Fruit fly (Drosophila melanogaster) S2 (cell line): ENCODE results near the gene CG14969.

ENCODE experiments used
- CG8478 ChIP-seq: fragments of >200 bp; optimal IDR thresholded peaks from 2 replicates; lab custom pipeline; 2018
- CTCF ChIP-seq, 2 experiments: fragments of >200 bp; optimal IDR thresholded peaks; 2 replicates each; lab custom pipeline; 2018

CG14969 gene

DNA sequence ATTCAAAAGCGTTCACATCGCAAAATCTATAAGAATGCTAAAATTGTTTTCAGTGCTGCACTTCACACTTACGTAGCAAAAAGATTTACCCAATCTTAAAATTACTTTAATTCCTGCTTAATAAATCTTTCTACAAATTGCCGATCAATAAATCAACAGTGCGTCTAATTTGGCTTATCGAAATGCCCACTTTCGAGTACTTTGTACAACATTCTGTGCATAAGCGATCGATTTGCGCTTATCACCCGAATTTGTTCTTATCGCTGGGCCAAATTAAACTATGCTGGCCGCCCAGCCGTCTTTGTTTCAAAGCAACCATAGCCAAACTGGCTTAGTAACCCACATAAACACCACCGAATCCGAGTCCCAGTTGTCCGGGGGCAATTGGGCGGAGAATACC lies 28.3 kb downstream of the CG14969 start:
- TF ChIP-seq CG8478 (lab: Kevin White, UChicago) (no peak), CTCF (optimal IDR thresholded peaks at IDR 0.05; lab: Kevin White, UChicago) (no peak)

DNA sequence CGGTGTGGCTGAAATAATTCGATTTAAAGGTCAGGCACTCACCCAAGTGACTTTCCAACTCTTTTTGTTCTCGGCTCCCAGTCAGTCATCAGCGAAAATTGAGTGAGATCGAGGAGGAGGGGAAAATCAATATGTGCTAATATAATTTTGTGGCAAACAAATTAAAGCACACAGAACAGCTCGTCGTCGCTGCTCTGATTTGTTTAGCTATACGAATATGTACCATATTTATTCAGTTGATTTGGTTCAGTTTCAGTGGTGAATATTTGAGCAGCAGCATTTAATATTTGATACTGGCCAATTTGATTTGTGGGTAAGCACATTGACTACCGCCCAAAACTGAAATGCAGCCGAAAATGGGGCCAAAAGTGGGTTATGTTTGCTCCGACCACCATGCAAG lies 29.3 kb downstream of the CG14969 start:
- TF ChIP-seq CG8478 (lab: Kevin White, UChicago) = no peak
- no peak for TF ChIP-seq CTCF (optimal IDR thresholded peaks at IDR 0.05; lab: Kevin White, UChicago)

DNA sequence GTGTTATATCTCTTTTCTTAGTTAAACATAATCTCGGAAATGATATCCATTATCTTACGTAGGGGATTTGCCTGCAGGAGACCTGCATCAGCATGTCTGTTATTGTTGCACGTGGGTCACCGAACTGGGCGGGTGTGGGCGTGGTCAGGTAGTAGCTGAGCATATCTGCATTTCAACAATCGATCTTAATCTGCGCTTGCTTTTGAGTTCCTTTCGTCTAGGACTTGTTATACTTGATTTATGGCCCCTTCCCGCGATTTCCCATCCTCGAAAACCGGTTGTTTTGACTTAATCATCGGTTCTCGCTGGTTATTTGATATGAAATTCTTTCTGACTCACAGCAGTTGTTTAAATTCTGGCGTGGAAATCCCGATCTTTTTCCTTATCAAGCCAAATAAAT lies 30.0 kb downstream of the CG14969 start:
- no peak for TF ChIP-seq CG8478 (lab: Kevin White, UChicago)
- TF ChIP-seq CTCF (optimal IDR thresholded peaks at IDR 0.05; lab: Kevin White, UChicago) = no peak

DNA sequence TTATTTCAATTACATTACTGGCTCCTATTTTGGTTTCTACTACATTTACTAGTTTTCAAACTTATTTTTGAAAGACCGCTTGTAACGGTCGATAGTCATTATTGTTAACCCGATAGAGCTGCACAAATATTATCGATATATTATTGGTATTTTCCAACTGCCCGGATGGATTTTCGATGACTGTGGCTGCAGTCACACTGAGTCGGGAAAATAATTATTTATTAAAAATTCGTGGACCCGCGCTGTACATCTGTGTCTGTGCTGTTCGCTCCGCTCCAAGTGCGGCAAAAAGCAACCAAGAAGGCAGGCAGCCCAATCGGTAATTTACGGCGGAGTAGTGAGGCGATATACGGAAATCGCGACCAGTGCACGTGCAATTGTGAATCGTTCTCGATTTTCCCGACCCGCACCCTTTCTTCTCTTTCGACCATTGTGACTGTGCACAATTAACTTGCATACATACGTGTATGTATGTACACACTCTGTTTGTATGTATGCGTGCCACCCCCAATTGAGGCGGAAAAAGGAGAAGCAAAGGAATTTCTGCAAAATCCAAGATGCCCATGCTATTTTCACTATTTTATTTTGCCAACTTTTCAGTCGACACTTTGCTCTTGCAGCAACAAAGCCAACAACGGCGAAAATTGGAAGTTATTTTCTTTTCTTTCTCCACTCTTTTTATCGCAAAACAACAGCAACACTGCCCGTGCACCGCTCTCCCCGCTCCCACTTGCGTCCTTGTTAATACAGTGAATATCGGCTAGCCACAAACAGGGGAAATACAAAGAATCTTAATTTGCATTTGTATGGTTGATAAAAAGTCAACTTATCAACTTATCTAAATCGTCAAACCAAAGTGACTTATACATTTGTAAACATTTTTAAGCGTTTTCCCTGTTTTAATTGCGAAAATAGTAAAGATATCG lies 31.0 kb downstream of the CG14969 start, which contains the start of gene ZnT63C:
ZnT63C (plus strand) TSS at position 175 of the 926 bp plus-strand sequence.
- TF ChIP-seq CG8478 (lab: Kevin White, UChicago) = no peak
- no peak for TF ChIP-seq CTCF (optimal IDR thresholded peaks at IDR 0.05; lab: Kevin White, UChicago)

DNA sequence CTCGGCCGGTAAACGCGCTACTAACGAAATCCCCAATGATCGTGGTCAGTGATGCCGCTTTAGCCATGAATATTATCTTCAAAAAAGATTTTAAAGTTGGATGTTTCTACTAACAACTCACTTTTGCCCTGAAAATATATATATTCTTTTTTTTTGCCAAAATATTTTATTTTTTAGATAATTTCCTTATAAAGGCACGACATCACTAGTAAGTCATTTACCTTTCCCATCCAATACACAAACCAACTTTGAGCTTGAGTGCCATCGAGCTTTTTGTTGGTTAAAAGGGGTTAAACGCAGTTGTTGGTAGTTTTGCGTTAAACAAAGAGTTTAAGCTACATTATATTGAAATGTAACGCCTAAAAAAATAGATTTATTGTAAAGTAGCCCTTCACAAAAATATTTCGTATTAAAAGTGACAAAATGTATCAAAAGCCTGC lies 31.7 kb downstream of the CG14969 start, which contains the start of gene CG14968:
CG14968 (minus strand) TSS at position 26 of the 440 bp plus-strand sequence.
- no peak for TF ChIP-seq CG8478 (lab: Kevin White, UChicago)
- no peak for TF ChIP-seq CTCF (optimal IDR thresholded peaks at IDR 0.05; lab: Kevin White, UChicago)

DNA sequence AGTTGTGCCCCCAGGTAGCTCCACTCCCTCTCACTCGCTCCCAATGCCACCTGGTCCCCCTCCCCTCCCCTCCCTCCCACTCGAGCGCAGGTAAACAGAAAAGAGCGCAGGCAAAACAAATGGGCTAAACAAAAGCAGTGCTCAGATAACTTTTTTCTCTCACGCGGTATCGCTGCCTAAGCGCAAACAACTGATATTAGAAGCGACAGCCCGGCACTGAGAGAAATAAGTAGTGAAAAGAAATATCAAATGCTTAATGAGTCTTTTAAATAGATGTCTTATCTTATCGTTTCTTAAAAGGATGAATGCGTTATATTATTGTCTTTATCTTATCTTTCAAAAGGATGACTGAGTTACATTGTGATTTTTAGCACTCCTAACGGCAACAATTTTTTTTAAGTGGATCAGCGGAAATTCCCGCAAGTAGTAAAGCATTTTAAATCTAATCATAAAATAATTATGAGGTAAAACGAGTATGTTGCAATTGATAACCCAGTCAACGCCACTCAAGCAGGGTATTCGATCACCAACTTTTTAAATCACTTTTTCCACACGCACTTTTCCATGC lies 33.5 kb downstream of the CG14969 start:
- TF ChIP-seq CTCF (optimal IDR thresholded peaks at IDR 0.05; lab: Kevin White, UChicago) (no peak), CG8478 (lab: Kevin White, UChicago) (no peak)

DNA sequence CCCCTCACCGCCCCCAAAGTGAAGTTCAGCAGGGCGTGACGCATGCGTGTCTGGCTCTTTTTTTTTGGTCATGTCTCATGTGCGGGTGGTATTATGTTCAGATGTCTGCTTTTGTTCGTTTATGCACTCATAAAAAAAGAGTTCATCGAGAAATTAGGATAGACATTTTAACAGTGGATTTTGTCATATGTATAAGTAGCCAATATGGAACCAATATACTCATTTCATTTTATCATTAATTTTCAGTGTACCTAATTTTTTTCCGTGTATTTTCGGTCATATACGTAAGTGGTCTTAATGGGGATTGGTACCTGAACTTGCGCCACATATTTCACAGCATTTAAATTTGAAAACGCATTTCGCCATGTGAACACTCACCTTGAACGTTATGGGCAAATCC lies 34.4 kb downstream of the CG14969 start:
- no peak for TF ChIP-seq CG8478 (lab: Kevin White, UChicago)
- no peak for TF ChIP-seq CTCF (optimal IDR thresholded peaks at IDR 0.05; lab: Kevin White, UChicago)

DNA sequence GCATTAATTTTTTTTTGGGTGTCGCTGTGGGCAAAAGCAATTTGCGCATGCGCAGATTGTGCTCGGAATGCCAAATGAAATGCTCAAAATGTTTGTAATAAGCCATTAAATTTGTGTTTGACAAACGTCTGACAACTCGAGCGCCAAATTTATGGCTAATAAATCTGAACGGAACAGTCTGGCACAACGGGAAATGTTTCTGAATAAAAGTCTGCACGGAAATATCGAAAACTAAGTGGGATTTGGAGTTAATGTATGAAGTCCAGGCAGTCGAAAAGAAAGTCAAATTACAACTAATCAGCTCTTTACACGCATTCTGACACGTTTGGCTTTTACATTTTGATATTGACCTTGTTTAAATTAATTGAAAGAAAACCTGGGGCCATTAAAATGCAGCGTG lies 43.6 kb downstream of the CG14969 start, which contains the start of gene CG12009:
CG12009 (plus strand) TSS at position 301 of the 400 bp plus-strand sequence.
- TF ChIP-seq CG8478 (lab: Kevin White, UChicago) (no peak), CTCF (optimal IDR thresholded peaks at IDR 0.05; lab: Kevin White, UChicago) (no peak)

DNA sequence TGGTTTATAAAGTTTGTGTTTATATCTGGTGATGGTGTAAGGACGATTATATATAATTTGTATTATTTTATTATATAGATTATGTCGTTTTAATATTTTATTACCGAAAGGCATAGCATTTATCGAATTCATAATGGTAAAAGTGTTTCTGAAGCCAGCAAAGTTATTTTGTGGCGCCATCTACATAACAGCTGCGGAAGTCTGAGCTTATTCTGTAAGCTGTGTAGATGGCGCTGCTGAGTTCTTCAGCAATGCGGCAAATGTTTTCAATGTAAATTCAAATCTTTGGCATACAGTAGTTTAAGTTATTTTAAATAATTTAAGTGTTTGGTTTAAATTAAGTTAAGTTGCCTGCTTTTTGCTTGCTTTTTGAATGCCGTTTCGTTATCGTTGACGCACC lies 46.4 kb downstream of the CG14969 start:
- TF ChIP-seq CTCF (optimal IDR thresholded peaks at IDR 0.05; lab: Kevin White, UChicago) (peak; percentile 75 to 90), CG8478 (lab: Kevin White, UChicago) (no peak)

DNA sequence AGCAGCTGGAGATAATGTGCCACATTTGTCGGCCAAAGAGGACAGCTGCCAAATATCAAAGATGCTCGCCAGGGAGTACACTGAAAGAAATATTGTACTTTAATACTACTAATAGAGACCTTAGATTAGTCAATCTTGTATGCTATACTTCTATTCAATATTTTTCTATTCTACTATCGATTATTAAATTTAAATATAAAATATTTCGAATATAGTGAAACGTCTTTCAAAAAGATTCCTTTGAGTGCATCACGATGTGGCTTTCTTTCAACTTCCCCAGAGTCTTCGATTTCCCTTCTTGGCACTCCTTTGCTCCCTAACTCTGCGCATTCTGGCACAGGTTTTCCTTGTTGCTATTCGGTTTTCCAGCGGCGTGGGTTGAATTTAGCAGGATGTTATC lies 49.9 kb downstream of the CG14969 start:
- no peak for TF ChIP-seq CTCF (optimal IDR thresholded peaks at IDR 0.05; lab: Kevin White, UChicago)
- TF ChIP-seq CG8478 (lab: Kevin White, UChicago) = no peak

DNA sequence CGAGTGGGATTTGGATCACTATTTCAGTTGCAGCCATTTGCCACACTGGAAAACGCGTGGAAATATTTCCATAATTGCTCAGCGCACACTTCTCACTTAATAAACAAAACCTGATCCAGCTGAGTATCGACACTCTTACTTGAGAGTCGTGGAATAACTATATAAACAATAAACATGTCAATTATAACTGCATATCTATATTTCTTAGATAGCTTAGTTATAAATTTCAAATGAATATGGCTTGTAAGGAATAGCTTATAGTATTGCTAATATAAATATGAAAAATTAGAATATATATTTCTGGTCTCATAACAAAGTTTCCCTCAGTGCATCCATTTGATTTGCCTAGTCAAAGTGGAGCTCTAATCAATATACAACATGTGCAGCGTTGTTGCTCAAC lies 51.5 kb downstream of the CG14969 start:
- TF ChIP-seq CTCF (optimal IDR thresholded peaks at IDR 0.05; lab: Kevin White, UChicago) (no peak), CG8478 (lab: Kevin White, UChicago) (no peak)
